Worm (Caenorhabditis elegans): Measurements from ENCODE around the gene M163.9.

M163.9 gene

DNA sequence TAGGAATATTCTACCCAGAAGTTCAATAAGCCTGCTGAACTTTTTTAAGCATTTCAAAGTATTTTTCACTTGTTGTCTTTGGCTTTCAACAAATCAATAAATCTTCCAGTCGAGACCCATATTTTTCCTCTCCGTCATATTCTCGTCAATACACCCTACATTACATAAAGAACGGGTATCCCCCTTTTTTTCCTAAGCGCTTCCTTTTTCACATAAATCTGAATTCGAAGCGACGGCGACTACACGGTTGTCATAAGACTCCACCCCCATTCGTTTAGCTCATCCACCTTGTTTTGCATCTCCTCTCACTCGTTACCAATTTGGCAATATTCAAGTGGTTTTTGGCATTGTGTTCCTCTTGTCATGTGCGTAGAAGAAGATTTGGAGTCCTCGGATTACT lies at the start of gene M163.9:
TSS of gene M163.9 (plus strand) at position 301 of the 400 bp plus-strand sequence.
- TF ChIP-seq peb-1 (tag; optimal IDR thresholded peaks at IDR 0.05), result no peak
- TF ChIP-seq nhr-25 (tag; optimal IDR thresholded peaks at IDR 0.05), result no peak
- no peak for TF ChIP-seq nhr-10 (tag; optimal IDR thresholded peaks at IDR 0.05)
- TF ChIP-seq snpc-4 (tag; optimal IDR thresholded peaks at IDR 0.05), result no peak

DNA sequence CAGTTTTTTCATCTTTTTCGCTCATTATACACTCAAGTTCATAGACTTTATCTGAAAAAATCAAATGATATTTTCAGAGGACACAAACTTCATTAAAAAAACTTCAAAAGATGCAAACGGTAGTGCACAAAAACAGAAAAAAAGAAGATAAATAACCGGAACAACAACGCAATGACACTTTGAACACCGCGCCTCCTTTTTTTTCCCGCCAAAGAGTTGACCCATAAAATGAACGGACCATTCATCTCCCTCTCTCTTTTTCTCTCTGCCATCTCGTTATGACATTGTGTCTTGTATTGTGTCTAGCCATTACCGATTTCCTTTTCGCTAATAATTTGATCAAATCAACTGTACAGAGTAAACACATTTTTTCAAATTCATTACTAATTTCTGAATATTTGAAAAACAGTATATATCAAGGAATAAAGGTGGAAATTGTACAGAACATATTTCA lies 47.8 kb upstream of the M163.9 start, which contains the start of gene F23D12.2:
TSS of gene F23D12.2 (minus strand) at position 51 of the 454 bp plus-strand sequence.
- no peak for TF ChIP-seq unc-55 (GFP tag; optimal IDR thresholded peaks at IDR 0.05)
- no peak for TF ChIP-seq egl-27 (tag; optimal IDR thresholded peaks at IDR 0.05)
- TF ChIP-seq nhr-21 (tag; optimal IDR thresholded peaks at IDR 0.05), result no peak
- TF ChIP-seq nhr-12 (tag; optimal IDR thresholded peaks at IDR 0.05), result no peak
- no peak for TF ChIP-seq elt-1 (tag; optimal IDR thresholded peaks at IDR 0.05)
- TF ChIP-seq lsy-2 (tag; optimal IDR thresholded peaks at IDR 0.05), result no peak
- no peak for TF ChIP-seq ama-1 (optimal IDR thresholded peaks at IDR 0.05)

DNA sequence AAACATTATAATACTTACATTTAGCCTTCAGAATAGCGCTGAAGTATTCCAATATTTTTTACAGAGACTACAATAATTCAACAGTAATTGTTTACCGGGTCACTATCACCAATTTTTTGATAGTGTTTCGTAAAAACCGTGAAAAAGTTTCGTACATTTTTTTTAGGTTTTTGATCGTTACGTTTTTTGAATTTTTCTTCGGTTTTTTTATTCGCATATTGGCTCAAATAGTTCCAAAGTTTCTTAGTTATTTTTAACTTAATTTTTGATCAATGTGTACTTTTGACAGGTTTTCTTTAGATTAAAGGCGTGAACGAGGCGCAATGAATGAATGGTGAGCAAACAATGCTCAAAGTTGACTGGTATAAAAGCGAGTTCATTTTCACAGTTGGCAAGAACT lies 46.3 kb upstream of the M163.9 start, which contains the start of gene fipr-3:
TSS of gene fipr-3 (plus strand) at position 301 of the 400 bp plus-strand sequence.
- TF ChIP-seq snpc-4 (tag; optimal IDR thresholded peaks at IDR 0.05) (no peak), aly-2 (tag; optimal IDR thresholded peaks at IDR 0.05) (no peak), ZK546.5 (tag; optimal IDR thresholded peaks at IDR 0.05) (no peak), ceh-16 (tag; optimal IDR thresholded peaks at IDR 0.05) (no peak), alr-1 (tag; optimal IDR thresholded peaks at IDR 0.05) (no peak), sma-3 (GFP tag; optimal IDR thresholded peaks at IDR 0.05) (no peak)

ce11 chrX:14424186-14424585 lies 45.2 kb upstream of the M163.9 start:
- no peak for TF ChIP-seq blmp-1 (tag; optimal IDR thresholded peaks at IDR 0.05; ENCODE audit: insufficient read depth)
- no peak for TF ChIP-seq unc-55 (GFP tag; optimal IDR thresholded peaks at IDR 0.05)
- TF ChIP-seq ama-1 (optimal IDR thresholded peaks at IDR 0.05), result no peak
- TF ChIP-seq nhr-23 (tag; optimal IDR thresholded peaks at IDR 0.05), result no peak
- TF ChIP-seq unc-62 (GFP tag; optimal IDR thresholded peaks at IDR 0.05), result no peak
- TF ChIP-seq snpc-4 (tag; optimal IDR thresholded peaks at IDR 0.05), result no peak
- no peak for TF ChIP-seq sma-3 (GFP tag; optimal IDR thresholded peaks at IDR 0.05)
- no peak for TF ChIP-seq elt-3 (tag; optimal IDR thresholded peaks at IDR 0.05)
- no peak for TF ChIP-seq C34F6.9 (tag; optimal IDR thresholded peaks at IDR 0.05)
- TF ChIP-seq mdl-1 (tag; optimal IDR thresholded peaks at IDR 0.05), result no peak
- TF ChIP-seq ztf-4 (tag; optimal IDR thresholded peaks at IDR 0.05), result no peak
- TF ChIP-seq nhr-6 (tag; optimal IDR thresholded peaks at IDR 0.05), result no peak
- no peak for TF ChIP-seq F13H6.1 (tag; optimal IDR thresholded peaks at IDR 0.05)
- no peak for TF ChIP-seq fos-1 (tag; optimal IDR thresholded peaks at IDR 0.05)

ce11 chrX:14424673-14425072 lies 44.7 kb upstream of the M163.9 start, which contains the start of gene F23D12.11:
Gene F23D12.11 (minus strand): TSS chrX:14424751.
- TF ChIP-seq skn-1 (tag; optimal IDR thresholded peaks at IDR 0.05), result no peak
- TF ChIP-seq nhr-25 (tag; optimal IDR thresholded peaks at IDR 0.05), result no peak
- no peak for TF ChIP-seq sma-3 (GFP tag; optimal IDR thresholded peaks at IDR 0.05)
- no peak for TF ChIP-seq ama-1 (optimal IDR thresholded peaks at IDR 0.05)
- no peak for TF ChIP-seq snpc-4 (tag; optimal IDR thresholded peaks at IDR 0.05)
- no peak for TF ChIP-seq crh-2 (tag; optimal IDR thresholded peaks at IDR 0.05)
- TF ChIP-seq sma-9 (GFP tag; optimal IDR thresholded peaks at IDR 0.05), result no peak
- no peak for TF ChIP-seq sma-9 (tag; optimal IDR thresholded peaks at IDR 0.05)

- TF ChIP-seq mab-5 (tag; optimal IDR thresholded peaks at IDR 0.05) (no peak), lsy-2 (tag; optimal IDR thresholded peaks at IDR 0.05) (no peak), blmp-1 (tag; optimal IDR thresholded peaks at IDR 0.05; ENCODE audit: insufficient read depth) (no peak), F13H6.1 (tag; optimal IDR thresholded peaks at IDR 0.05) (no peak), mbf-1 (tag; optimal IDR thresholded peaks at IDR 0.05) (no peak), ztf-4 (tag; optimal IDR thresholded peaks at IDR 0.05) (no peak), skn-1 (tag; optimal IDR thresholded peaks at IDR 0.05) (no peak), nhr-77 (tag; optimal IDR thresholded peaks at IDR 0.05) (no peak)
Measured at ce11 chrX:14428052-14428451, 41.3 kb upstream of the M163.9 start, which contains the start of gene F23D12.1. Gene F23D12.1 (minus strand): TSS chrX:14428152.
